Fruit fly (Drosophila melanogaster) Kc167 (cell line): ENCODE measurements around the gene CG14456.

Experiments used
- Sin3A ChIP-seq: fragments of >200 bp; optimal IDR thresholded peaks from 2 replicates; lab custom pipeline; 2018; ENCODE audit warnings: missing external identifiers
- h ChIP-seq: fragments of >200 bp; optimal IDR thresholded peaks from 3 replicates; lab custom pipeline; 2018; ENCODE audit warnings: missing external identifiers
- ttk ChIP-seq: sonication (Bioruptor generic); optimal IDR thresholded peaks from 2 replicates; lab custom pipeline; 2017; ENCODE audit warnings: missing external identifiers

DNA sequence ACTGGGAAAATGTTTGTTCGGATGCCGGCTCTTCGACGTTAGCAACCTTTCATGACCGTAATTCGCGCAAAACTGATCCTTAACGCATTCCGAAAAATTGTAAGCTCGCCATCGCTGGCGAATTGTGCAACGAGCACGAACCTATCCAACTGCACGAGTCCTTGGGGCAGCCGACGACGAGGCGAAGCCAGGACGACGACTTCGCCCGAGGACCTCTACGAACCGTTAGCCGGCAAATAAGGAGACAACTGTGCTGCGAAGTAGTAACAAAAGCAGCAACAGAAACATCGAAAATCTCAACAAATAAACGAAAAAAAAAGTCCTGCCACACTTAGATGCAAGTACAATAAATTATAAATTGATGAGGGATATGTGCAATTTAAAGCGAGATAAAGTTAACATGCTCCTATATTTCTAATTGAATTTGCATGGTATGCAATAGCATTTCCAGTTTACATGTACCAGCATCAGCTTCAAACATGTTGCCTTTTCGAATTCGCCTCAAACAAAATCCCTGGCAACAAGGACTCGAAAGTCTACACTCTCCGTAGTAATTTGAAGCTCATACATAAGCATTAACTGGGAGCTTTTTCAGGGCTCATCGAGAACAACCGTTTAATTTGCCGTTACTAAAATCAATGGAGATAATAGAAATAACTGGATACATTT lies 49.0 kb upstream of the CG14456 start, which contains the start of gene CG14459:
- TF ChIP-seq ttk (lab: Kevin White, UChicago): no peak
- TF ChIP-seq Sin3A (lab: Kevin White, UChicago): no peak
- TF ChIP-seq h (lab: Kevin White, UChicago): no peak
